Fruit fly (Drosophila melanogaster): Measurements from ENCODE around the gene ringer.

ringer gene

DNA sequence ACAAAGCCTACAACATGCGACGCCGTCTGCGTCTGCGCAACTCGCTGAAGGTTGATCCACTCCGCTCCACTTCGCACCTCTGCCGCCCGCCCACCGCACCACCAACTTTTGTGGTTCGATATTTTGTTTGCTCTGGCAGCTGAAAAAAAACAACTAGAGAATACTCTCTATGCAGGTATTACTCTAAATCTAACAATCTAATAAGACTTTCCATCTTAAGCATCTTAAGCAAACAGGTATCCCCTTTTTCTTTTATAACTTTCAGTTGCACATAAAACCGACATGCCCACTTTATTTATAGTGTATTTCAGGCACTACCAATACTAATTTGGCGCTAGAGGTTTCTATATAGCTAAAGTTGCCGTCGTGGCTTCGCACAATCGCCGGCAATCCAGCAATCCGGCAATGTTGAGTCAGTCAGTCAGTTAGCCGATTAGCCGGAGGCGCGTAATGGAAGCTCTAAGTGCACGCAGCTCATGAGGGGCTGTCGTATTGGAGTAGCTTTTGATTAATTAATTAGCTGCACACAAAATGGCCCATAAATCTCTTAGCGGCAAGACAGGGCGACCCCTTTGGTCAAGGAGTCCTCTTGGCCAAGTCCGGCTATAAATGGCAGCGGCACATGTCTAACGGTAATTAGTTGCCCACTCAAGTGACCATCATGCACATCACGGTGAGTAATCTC, 30.9 kb downstream of the ringer start, which contains the start of gene CG13058 (continued):
- TF ChIP-seq spab (GFP tag; optimal IDR thresholded peaks at IDR 0.05) (no peak), CG6854 (GFP tag; optimal IDR thresholded peaks at IDR 0.05) (no peak), dac (GFP tag; optimal IDR thresholded peaks at IDR 0.05) (peak; percentile 35), esn (GFP tag; optimal IDR thresholded peaks at IDR 0.05) (no peak), Lpt (GFP tag; optimal IDR thresholded peaks at IDR 0.05) (peak; percentile 65), Sox14 (GFP tag; optimal IDR thresholded peaks at IDR 0.05) (peak; percentile 39), CG8119 (GFP tag; IDR thresholded peaks at IDR 0.05) (peak; percentile 89), fd85E (GFP tag; optimal IDR thresholded peaks at IDR 0.05) (no peak), CG15336 (GFP tag; IDR thresholded peaks at IDR 0.05) (peak; percentile 93), Blimp-1 (GFP tag; optimal IDR thresholded peaks at IDR 0.05) (no peak), svp (GFP tag) (no peak), CG10631 (GFP tag; optimal IDR thresholded peaks at IDR 0.05) (peak; percentile 37)

DNA sequence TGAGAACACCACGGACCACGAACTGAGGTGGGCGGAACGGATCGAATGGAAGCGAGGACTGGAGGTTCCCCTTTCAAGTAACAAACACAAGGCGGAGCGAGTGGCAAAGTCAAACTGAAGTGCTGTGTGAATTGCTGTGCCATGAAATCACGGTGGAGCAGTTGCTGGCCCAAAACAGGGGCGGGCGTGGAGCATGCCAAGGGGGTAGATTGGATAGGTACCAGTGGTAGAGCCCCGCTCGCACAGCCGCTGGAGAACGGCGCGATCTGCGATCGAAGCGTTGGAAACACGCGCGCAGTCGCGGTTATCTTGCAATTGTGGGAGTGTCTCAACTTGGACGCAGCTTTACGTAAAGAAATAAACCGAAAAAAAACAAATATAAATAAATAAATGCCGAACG, 31.5 kb downstream of the ringer start, which contains the start of gene CG13038:
TSS of gene CG13038 (minus strand) at position 118 of the 400 bp plus-strand sequence.
- no peak for TF ChIP-seq CG6854 (GFP tag; optimal IDR thresholded peaks at IDR 0.05)
- TF ChIP-seq CG34406 (GFP tag; optimal IDR thresholded peaks at IDR 0.05) = no peak
- peak in 1 of 2 experiments; percentile 15 for TF ChIP-seq ss (GFP tag; optimal IDR thresholded peaks at IDR 0.05)
- TF ChIP-seq CG6163 (GFP tag; IDR thresholded peaks at IDR 0.05) = 0 out of 3 replicates have a peak, but pooled peaks have one; percentile 27
- TF ChIP-seq svp (GFP tag) = peak; percentile 16
- peak; percentile 48 for TF ChIP-seq eg (GFP tag; IDR thresholded peaks at IDR 0.05)
- TF ChIP-seq dsx (GFP tag; optimal IDR thresholded peaks at IDR 0.05; ENCODE audit: poor library complexity, severe bottlenecking) = no peak
- TF ChIP-seq CG16779 (tag; optimal IDR thresholded peaks at IDR 0.05) = no peak
- TF ChIP-seq Ets21C (GFP tag; optimal IDR thresholded peaks at IDR 0.05) = no peak

DNA sequence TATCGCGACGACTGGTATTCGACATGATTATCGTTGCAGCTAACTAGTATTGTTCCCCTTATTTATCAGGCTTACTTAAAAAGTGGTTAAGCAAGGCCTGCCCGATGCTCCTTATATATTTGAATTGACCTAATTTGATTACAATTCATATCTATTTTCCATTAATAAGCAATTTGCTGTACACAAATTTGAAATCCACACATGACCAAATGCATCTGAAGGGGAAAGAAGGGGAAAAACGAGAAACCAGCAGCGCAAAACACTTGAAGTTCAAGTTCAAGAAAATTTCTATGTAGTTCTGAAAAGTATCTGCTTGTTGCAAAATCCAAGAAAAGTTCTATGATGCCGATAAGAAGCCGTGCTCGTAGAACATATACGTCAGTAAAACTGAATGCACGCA, 32.6 kb downstream of the ringer start, which contains the start of the genes CG13040 and CG13039:
TSS of gene CG13040 (minus strand) at position 101 of the 400 bp plus-strand sequence.
TSS of gene CG13039 (minus strand) at position 106 of the 400 bp plus-strand sequence.
- no peak for TF ChIP-seq CG9139 (GFP tag; optimal IDR thresholded peaks at IDR 0.05)
- TF ChIP-seq fd85E (GFP tag; optimal IDR thresholded peaks at IDR 0.05) = no peak
- TF ChIP-seq topi (GFP tag; optimal IDR thresholded peaks at IDR 0.05) = no peak

dm6 chr3L:16323372-16323771, 35.9 kb downstream of the ringer start, which contains the start of gene CG13059:
Gene CG13059, plus strand, starts transcription at chr3L:16323672.
- TF ChIP-seq Eip78C (GFP tag) = no peak
- no peak for TF ChIP-seq acj6 (GFP tag; optimal IDR thresholded peaks at IDR 0.05)

DNA sequence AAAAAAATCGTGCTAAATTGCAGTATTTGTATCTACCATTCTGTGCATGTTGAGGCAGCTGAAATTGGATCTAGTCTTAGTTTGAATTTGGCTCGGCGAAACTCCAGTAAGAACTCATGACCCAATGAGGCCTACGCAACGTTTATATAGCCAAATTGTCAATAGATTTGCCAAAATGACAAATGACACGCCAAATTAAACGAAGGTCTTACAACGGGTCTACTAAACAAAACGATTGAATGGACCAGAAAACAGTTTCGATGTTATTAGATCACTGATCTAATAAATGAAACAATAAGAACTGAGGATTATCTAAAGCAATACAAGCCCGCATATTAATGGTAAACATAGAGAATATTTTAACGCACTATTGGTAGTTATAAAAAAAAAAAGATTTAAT, 38.1 kb downstream of the ringer start, which contains the start of gene CG42718:
TSS of gene CG42718 (minus strand) at position 101 of the 400 bp plus-strand sequence.
- TF ChIP-seq CG8632 (GFP tag; optimal IDR thresholded peaks at IDR 0.05) (no peak), CG6792 (GFP tag; optimal IDR thresholded peaks at IDR 0.05) (no peak), CG11902 (GFP tag; optimal IDR thresholded peaks at IDR 0.05) (no peak), achi (GFP tag; optimal IDR thresholded peaks at IDR 0.05) (no peak), Hr38 (GFP tag; optimal IDR thresholded peaks at IDR 0.05) (no peak), CG3032 (tag; optimal IDR thresholded peaks at IDR 0.05) (no peak), CG11762 (GFP tag; optimal IDR thresholded peaks at IDR 0.05; ENCODE audit: insufficient read depth) (no peak), Sox102F (GFP tag; optimal IDR thresholded peaks at IDR 0.05) (no peak), ss (GFP tag; optimal IDR thresholded peaks at IDR 0.05) (no peak), CG15336 (GFP tag; IDR thresholded peaks at IDR 0.05) (no peak), Ets96B (tag; optimal IDR thresholded peaks at IDR 0.05) (no peak), Met (GFP tag; optimal IDR thresholded peaks at IDR 0.05) (no peak), salr (GFP tag; optimal IDR thresholded peaks at IDR 0.05) (no peak)

Data from whole organism, prepupa.